Worm (Caenorhabditis elegans) whole organism, L4 larva: Measurements from ENCODE around the gene ttr-33.

ENCODE experiments used
- D1046.2 ChIP-seq: fragments of 200-800 bp; sonication (Bioruptor generic); IDR thresholded peaks from 2 replicates; pipeline ENCODE4 v1.3.6; 2022; ENCODE audit warnings: missing genetic modification characterization, missing compliant biosample characterization
- R02D3.7 ChIP-seq: fragments of 150-350 bp; sonication (generic microtip); optimal IDR thresholded peaks from 3 replicates; lab custom pipeline; 2014; ENCODE audit warnings: missing biosample characterization, missing genetic modification characterization
- T20F7.1 ChIP-seq: fragments of 200-800 bp; sonication (Bioruptor generic); optimal IDR thresholded peaks from 2 replicates; lab custom pipeline; 2018; ENCODE audit warnings: mild to moderate bottlenecking, missing genetic modification characterization, missing compliant biosample characterization
- Y105C5A.15 ChIP-seq: fragments of 200-800 bp; sonication (Bioruptor generic); IDR thresholded peaks from 2 replicates; pipeline ENCODE4 v1.3.6; 2022; ENCODE audit warnings: missing genetic modification characterization, missing compliant biosample characterization
- Y48G9A.11 ChIP-seq: fragments of 200-800 bp; sonication (Bioruptor generic); IDR thresholded peaks from 2 replicates; pipeline ENCODE4 v1.3.6; 2022; ENCODE audit warnings: missing genetic modification reagents, missing genetic modification characterization, missing compliant biosample characterization
- ZK546.5 ChIP-seq, 2 experiments: sonication (generic microtip); optimal IDR thresholded peaks; 2 replicates each; lab custom pipeline; 2017; ENCODE audit warnings: missing biosample characterization in 2 of 2, missing genetic modification characterization in 2 of 2
- attf-4 ChIP-seq: sonication (generic microtip); optimal IDR thresholded peaks from 3 replicates; lab custom pipeline; 2017; ENCODE audit warnings: missing biosample characterization, missing genetic modification characterization
- ceh-28 ChIP-seq: fragments of 150-350 bp; optimal IDR thresholded peaks from 2 replicates; lab custom pipeline; 2014; ENCODE audit warnings: missing biosample characterization, missing genetic modification reagents, missing genetic modification characterization
- ceh-32 ChIP-seq: sonication (generic microtip); optimal IDR thresholded peaks from 2 replicates; lab custom pipeline; 2016; ENCODE audit warnings: mild to moderate bottlenecking, missing genetic modification characterization, missing compliant biosample characterization; ENCODE audit not compliant: poor library complexity
- ceh-44 ChIP-seq: fragments of 200-800 bp; sonication (Bioruptor generic); IDR thresholded peaks from 2 replicates; pipeline ENCODE4 v1.3.6; 2022; ENCODE audit warnings: missing genetic modification reagents, missing genetic modification characterization, missing compliant biosample characterization
- ceh-62 ChIP-seq: sonication (generic microtip); optimal IDR thresholded peaks from 2 replicates; lab custom pipeline; 2017; ENCODE audit warnings: missing biosample characterization, missing genetic modification characterization
- ceh-82 ChIP-seq: sonication (generic microtip); optimal IDR thresholded peaks from 2 replicates; lab custom pipeline; 2017; ENCODE audit warnings: missing biosample characterization, missing genetic modification characterization
- ces-1 ChIP-seq: fragments of 150-350 bp; sonication (generic microtip); optimal IDR thresholded peaks from 4 replicates; lab custom pipeline; 2014; ENCODE audit warnings: missing biosample characterization, missing genetic modification reagents, missing genetic modification characterization
- daf-19 ChIP-seq: fragments of 200-800 bp; sonication (Bioruptor generic); conservative IDR thresholded peaks from 2 replicates; pipeline ENCODE4 v1.3.6; 2022; ENCODE audit warnings: missing genetic modification characterization, missing compliant biosample characterization
- dmd-6 ChIP-seq: fragments of 200-800 bp; sonication (Bioruptor generic); IDR thresholded peaks from 2 replicates; pipeline ENCODE4 v1.3.6; 2022; ENCODE audit warnings: missing genetic modification reagents, missing genetic modification characterization, missing compliant biosample characterization
- dmd-9 ChIP-seq: fragments of 200-800 bp; sonication (Bioruptor generic); IDR thresholded peaks from 2 replicates; pipeline ENCODE4 v1.3.6; 2022; ENCODE audit warnings: missing genetic modification reagents, missing genetic modification characterization, missing compliant biosample characterization
- dpl-1 ChIP-seq: fragments of 150-350 bp; optimal IDR thresholded peaks from 2 replicates; lab custom pipeline; 2014; ENCODE audit warnings: missing biosample characterization, missing genetic modification reagents, missing genetic modification characterization
- dve-1 ChIP-seq: sonication (generic microtip); optimal IDR thresholded peaks from 2 replicates; lab custom pipeline; 2017; ENCODE audit warnings: antibody characterized with exemption, mild to moderate bottlenecking, missing genetic modification characterization, missing compliant biosample characterization; ENCODE audit not compliant: insufficient read depth
- egl-27 ChIP-seq: sonication (generic microtip); optimal IDR thresholded peaks from 3 replicates; lab custom pipeline; 2017; ENCODE audit warnings: missing biosample characterization, missing genetic modification reagents, missing genetic modification characterization
- fkh-10 ChIP-seq: fragments of 150-350 bp; optimal IDR thresholded peaks from 2 replicates; lab custom pipeline; 2014; ENCODE audit warnings: missing biosample characterization, missing genetic modification reagents, missing genetic modification characterization
- fos-1 ChIP-seq: fragments of 150-350 bp; optimal IDR thresholded peaks from 2 replicates; lab custom pipeline; 2014; ENCODE audit warnings: missing biosample characterization, missing genetic modification characterization
- hif-1 ChIP-seq, 2 experiments: sonication (generic microtip); optimal IDR thresholded peaks; 2 replicates each; lab custom pipeline; 2016 to 2017; ENCODE audit warnings: missing compliant biosample characterization in 2 of 2, missing genetic modification characterization in 2 of 2, missing genetic modification reagents in 2 of 2, missing genotype in 2 of 2, mild to moderate bottlenecking in 1 of 2
- hmg-1.1 ChIP-seq: fragments of 200-800 bp; sonication (Bioruptor generic); IDR thresholded peaks from 2 replicates; pipeline ENCODE4 v1.3.6; 2022; ENCODE audit warnings: missing genetic modification reagents, missing genetic modification characterization, missing compliant biosample characterization
- jun-1 ChIP-seq: fragments of 150-350 bp; optimal IDR thresholded peaks from 2 replicates; lab custom pipeline; 2014; ENCODE audit warnings: missing biosample characterization, missing genetic modification reagents, missing genetic modification characterization
- lin-1 ChIP-seq: fragments of 200-800 bp; sonication (Bioruptor generic); IDR thresholded peaks from 2 replicates; pipeline ENCODE4 v1.3.6; 2022; ENCODE audit warnings: missing genetic modification reagents, missing genetic modification characterization, missing compliant biosample characterization
- lin-13 ChIP-seq: fragments of 150-350 bp; optimal IDR thresholded peaks from 2 replicates; lab custom pipeline; 2014; ENCODE audit warnings: missing biosample characterization, missing genetic modification reagents, missing genetic modification characterization
- lin-15B ChIP-seq: fragments of 150-350 bp; sonication (generic microtip); optimal IDR thresholded peaks from 3 replicates; lab custom pipeline; 2014; ENCODE audit warnings: missing biosample characterization, missing genetic modification characterization
- lir-3 ChIP-seq: sonication (generic microtip); optimal IDR thresholded peaks from 2 replicates; lab custom pipeline; 2016; ENCODE audit warnings: mild to moderate bottlenecking, missing genetic modification characterization, missing compliant biosample characterization
- madf-5 ChIP-seq, 2 experiments: fragments of 200-800 bp; sonication (Bioruptor generic); IDR thresholded peaks; 2 replicates each; pipeline ENCODE4 v1.3.6; 2022; ENCODE audit warnings: missing compliant biosample characterization in 2 of 2, missing genetic modification characterization in 2 of 2
- madf-9 ChIP-seq: fragments of 200-800 bp; sonication (Bioruptor generic); conservative IDR thresholded peaks from 2 replicates; pipeline ENCODE4 v1.3.6; 2022; ENCODE audit warnings: missing genetic modification reagents, missing genetic modification characterization, missing compliant biosample characterization
- mep-1 ChIP-seq: fragments of 150-350 bp; sonication (generic microtip); optimal IDR thresholded peaks from 3 replicates; lab custom pipeline; 2014; ENCODE audit warnings: missing biosample characterization, missing genetic modification characterization
- mxl-3 ChIP-seq: fragments of 200-800 bp; sonication (Bioruptor generic); optimal IDR thresholded peaks from 2 replicates; lab custom pipeline; 2018; ENCODE audit warnings: mild to moderate bottlenecking, missing genetic modification characterization, missing compliant biosample characterization
- nhr-102 ChIP-seq: sonication (generic microtip); optimal IDR thresholded peaks from 2 replicates; lab custom pipeline; 2016; ENCODE audit warnings: mild to moderate bottlenecking, missing genetic modification characterization, moderate library complexity, missing compliant biosample characterization
- nhr-111 ChIP-seq: fragments of 200-800 bp; sonication (Bioruptor generic); optimal IDR thresholded peaks from 2 replicates; lab custom pipeline; 2018; ENCODE audit warnings: mild to moderate bottlenecking, missing genetic modification characterization, missing compliant biosample characterization
- nhr-237 ChIP-seq: sonication (generic microtip); optimal IDR thresholded peaks from 2 replicates; lab custom pipeline; 2017; ENCODE audit warnings: missing biosample characterization, missing genetic modification characterization
- nhr-28 ChIP-seq: fragments of 150-350 bp; optimal IDR thresholded peaks from 2 replicates; lab custom pipeline; 2014; ENCODE audit warnings: missing biosample characterization, missing genetic modification characterization
- nhr-41 ChIP-seq: fragments of 200-800 bp; sonication (Bioruptor generic); IDR thresholded peaks from 2 replicates; pipeline ENCODE4 v1.3.6; 2022; ENCODE audit warnings: missing genetic modification reagents, missing genetic modification characterization, missing compliant biosample characterization
- nhr-48 ChIP-seq: sonication (generic microtip); optimal IDR thresholded peaks from 2 replicates; lab custom pipeline; 2016; ENCODE audit warnings: mild to moderate bottlenecking, missing genetic modification characterization, missing compliant biosample characterization
- pha-4 ChIP-seq, 2 experiments: fragments of 150-350 bp in 1 of 2; fragments of 200-800 bp in 1 of 2; sonication (Bioruptor generic) in 1 of 2; IDR thresholded peaks in 1 of 2; optimal IDR thresholded peaks in 1 of 2; 2 replicates each; pipeline versions ENCODE4 v1.3.6 to Lab custom; 2014 to 2022; ENCODE audit warnings: missing genetic modification characterization in 2 of 2, missing genetic modification reagents in 2 of 2, missing biosample characterization in 1 of 2, missing compliant biosample characterization in 1 of 2
- pqm-1 ChIP-seq: sonication (generic microtip); optimal IDR thresholded peaks from 2 replicates; lab custom pipeline; 2017; ENCODE audit warnings: missing biosample characterization, missing genetic modification characterization
- sdz-12 ChIP-seq: fragments of 200-800 bp; sonication (Bioruptor generic); optimal IDR thresholded peaks from 2 replicates; lab custom pipeline; 2018; ENCODE audit warnings: mild to moderate bottlenecking, missing genetic modification characterization, missing compliant biosample characterization
- snpc-1.2 ChIP-seq: fragments of 200-800 bp; sonication (Bioruptor generic); IDR thresholded peaks from 2 replicates; pipeline ENCODE4 v1.3.6; 2022; ENCODE audit warnings: missing genetic modification reagents, missing genetic modification characterization, missing compliant biosample characterization
- spr-1 ChIP-seq: sonication (generic microtip); optimal IDR thresholded peaks from 2 replicates; lab custom pipeline; 2016; ENCODE audit warnings: mild to moderate bottlenecking, missing genetic modification characterization, missing compliant biosample characterization
- spr-3 ChIP-seq: fragments of 200-800 bp; sonication (Bioruptor generic); optimal IDR thresholded peaks from 2 replicates; lab custom pipeline; 2018; ENCODE audit warnings: mild to moderate bottlenecking, missing genetic modification characterization, missing compliant biosample characterization
- tag-97 ChIP-seq: fragments of 200-800 bp; sonication (Bioruptor generic); IDR thresholded peaks from 2 replicates; pipeline ENCODE4 v1.3.6; 2022; ENCODE audit warnings: missing genetic modification characterization, missing compliant biosample characterization
- unc-130 ChIP-seq: sonication (generic microtip); optimal IDR thresholded peaks from 2 replicates; lab custom pipeline; 2016; ENCODE audit warnings: missing genetic modification reagents, missing genetic modification characterization, missing compliant biosample characterization
- unc-39 ChIP-seq: sonication (generic microtip); optimal IDR thresholded peaks from 2 replicates; lab custom pipeline; 2017; ENCODE audit warnings: missing biosample characterization, missing genetic modification characterization
- unc-62 ChIP-seq, 3 experiments: fragments of 150-350 bp in 1 of 3; sonication (generic microtip); optimal IDR thresholded peaks in 2 of 3; peaks in 1 of 3; 1 replicate in 1 of 3; 2 replicates in 2 of 3; lab custom pipeline; 2014 to 2017; ENCODE audit warnings: missing biosample characterization in 3 of 3, missing genetic modification characterization in 3 of 3, missing genetic modification reagents in 3 of 3, missing genotype in 1 of 3
- zfp-2 ChIP-seq: sonication (generic microtip); optimal IDR thresholded peaks from 2 replicates; lab custom pipeline; 2016; ENCODE audit warnings: mild to moderate bottlenecking, missing genetic modification characterization, missing compliant biosample characterization
- zfp-3 ChIP-seq: fragments of 200-800 bp; sonication (Bioruptor generic); conservative IDR thresholded peaks from 2 replicates; pipeline ENCODE4 v1.3.6; 2022; ENCODE audit warnings: missing genetic modification reagents, missing genetic modification characterization, missing compliant biosample characterization
- zip-11 ChIP-seq: fragments of 200-800 bp; sonication (Bioruptor generic); IDR thresholded peaks from 2 replicates; pipeline ENCODE4 v1.3.6; 2022; ENCODE audit warnings: missing genetic modification characterization, missing compliant biosample characterization

ttr-33 gene

ce11 chrV:7857931-7858330 lies 20.2 kb upstream of the ttr-33 start, which contains the start of gene C37C3.1 (continued):
- peak; percentile 23; the same call in 1 of the 2 replicates for TF ChIP-seq snpc-1.2
- no peak for TF ChIP-seq sdz-12
- TF ChIP-seq nhr-28 (tag; lab: Kevin White, UChicago): no peak
- TF ChIP-seq dpl-1 (GFP tag; lab: Kevin White, UChicago): no peak
- TF ChIP-seq T20F7.1 (GFP tag; lab: Kevin White, UChicago): no peak
- TF ChIP-seq unc-62 (GFP tag; optimal IDR thresholded peaks at IDR 0.05 in 1 of 2; lab: Kevin White, UChicago): no peak
- TF ChIP-seq unc-62 (tag; optimal IDR thresholded peaks at IDR 0.05; lab: Kevin White, UChicago): no peak
- no peak for TF ChIP-seq lin-15B (tag; lab: Kevin White, UChicago)
- no peak for TF ChIP-seq jun-1 (tag; lab: Kevin White, UChicago)
- no peak for TF ChIP-seq attf-4 (tag; lab: Kevin White, UChicago)
- TF ChIP-seq Y48G9A.11: no peak
- peak; percentile 13 for TF ChIP-seq spr-3
- no peak for TF ChIP-seq ZK546.5 (tag; optimal IDR thresholded peaks at IDR 0.05; lab: Kevin White, UChicago)
- no peak for TF ChIP-seq nhr-111 (GFP tag; lab: Kevin White, UChicago)
- TF ChIP-seq hif-1 (tag; optimal IDR thresholded peaks at IDR 0.05; lab: Kevin White, UChicago): no peak
- TF ChIP-seq mxl-3 (GFP tag; lab: Kevin White, UChicago): no peak
- no peak for TF ChIP-seq pqm-1 (tag; lab: Kevin White, UChicago)
- TF ChIP-seq Y105C5A.15: no peak
- TF ChIP-seq hmg-1.1 (GFP tag; lab: Robert Waterston, UW): no peak
- TF ChIP-seq ceh-62 (tag; lab: Kevin White, UChicago): no peak
- no peak for TF ChIP-seq dmd-6 (GFP tag; lab: Robert Waterston, UW)
- no peak for TF ChIP-seq ceh-28 (tag; lab: Kevin White, UChicago)
- no peak for TF ChIP-seq zip-11 (GFP tag; lab: Robert Waterston, UW)
- TF ChIP-seq lin-13 (GFP tag; lab: Kevin White, UChicago): peak; percentile 57
- peak; percentile 69 for TF ChIP-seq nhr-102 (tag; lab: Kevin White, UChicago)
- TF ChIP-seq tag-97 (GFP tag; lab: Robert Waterston, UW): no peak
- TF ChIP-seq madf-9 (GFP tag; lab: Robert Waterston, UW): no peak
- peak; percentile 19 for TF ChIP-seq spr-1 (tag; lab: Kevin White, UChicago)
- TF ChIP-seq dve-1 (tag; lab: Kevin White, UChicago): peak; percentile 14
- TF ChIP-seq dmd-9 (GFP tag; lab: Robert Waterston, UW): no peak
- TF ChIP-seq ceh-82 (tag; lab: Kevin White, UChicago): no peak
- no peak for TF ChIP-seq lir-3 (tag; lab: Kevin White, UChicago)
- peak; percentile 35 for TF ChIP-seq mep-1 (tag; lab: Kevin White, UChicago)
- 0 out of 2 replicates have a peak, but pooled peaks have one; percentile 47 for TF ChIP-seq zfp-3 (GFP tag; lab: Robert Waterston, UW)
- peak; percentile 15 for TF ChIP-seq nhr-48 (tag; lab: Kevin White, UChicago)
- no peak for TF ChIP-seq fos-1
- no peak for TF ChIP-seq nhr-237 (tag; lab: Kevin White, UChicago)
- TF ChIP-seq unc-39 (tag; lab: Kevin White, UChicago): no peak
- TF ChIP-seq madf-5 (GFP tag; IDR thresholded peaks at IDR 0.05; lab: Robert Waterston, UW): no peak
- TF ChIP-seq unc-130: no peak
- TF ChIP-seq fkh-10 (GFP tag; lab: Kevin White, UChicago): no peak
- TF ChIP-seq egl-27 (tag; lab: Kevin White, UChicago): no peak
- TF ChIP-seq pha-4 (GFP tag; IDR thresholded peaks at IDR 0.05; lab: Robert Waterston, UW): no peak
- TF ChIP-seq pha-4 (tag; optimal IDR thresholded peaks at IDR 0.05; lab: Kevin White, UChicago): no peak
- no peak; the same call in 1 of the 2 replicates for TF ChIP-seq lin-1 (GFP tag; lab: Robert Waterston, UW)
- TF ChIP-seq D1046.2 (GFP tag; lab: Robert Waterston, UW): no peak
- TF ChIP-seq zfp-2: no peak
- TF ChIP-seq ceh-32 (tag; lab: Kevin White, UChicago): no peak
- no peak for TF ChIP-seq R02D3.7 (tag; lab: Kevin White, UChicago)
- no peak for TF ChIP-seq ces-1 (GFP tag; lab: Kevin White, UChicago)
- TF ChIP-seq daf-19 (GFP tag; lab: Robert Waterston, UW): no peak
- no peak for TF ChIP-seq nhr-41 (GFP tag; lab: Robert Waterston, UW)
- TF ChIP-seq ceh-44 (GFP tag; lab: Robert Waterston, UW): no peak
